Fruit fly (Drosophila melanogaster) whole organism, wandering third instar larva: ENCODE data around the gene Mob3.

Source experiments
- Abd-B ChIP-seq: fragments of >200 bp; optimal IDR thresholded peaks from 2 replicates; lab custom pipeline; 2017; ENCODE audit warnings: missing biosample characterization, missing genetic modification characterization
- CG32264 ChIP-seq: fragments of 200-800 bp; sonication (Bioruptor generic); optimal IDR thresholded peaks from 2 replicates; lab custom pipeline; 2016; ENCODE audit warnings: missing biosample characterization, missing genetic modification characterization
- CG9705 ChIP-seq: fragments of 200-800 bp; sonication (Bioruptor generic); optimal IDR thresholded peaks from 2 replicates; lab custom pipeline; 2018; ENCODE audit warnings: missing biosample characterization, mild to moderate bottlenecking, missing genetic modification characterization
- CrebA ChIP-seq: fragments of 200-800 bp; sonication (Bioruptor generic); optimal IDR thresholded peaks from 2 replicates; lab custom pipeline; 2016; ENCODE audit warnings: missing biosample characterization, mild to moderate bottlenecking, missing genetic modification characterization, borderline replicate concordance
- Dfd ChIP-seq: fragments of >200 bp; optimal IDR thresholded peaks from 2 replicates; lab custom pipeline; 2017; ENCODE audit warnings: missing biosample characterization, missing genetic modification characterization
- Dif ChIP-seq: fragments of 200-275, 200-300 bp; sonication (Bioruptor generic); optimal IDR thresholded peaks from 2 replicates; lab custom pipeline; 2018; ENCODE audit warnings: missing biosample characterization, missing genetic modification characterization; ENCODE audit not compliant: partially characterized antibody
- GATAd ChIP-seq: sonication (Bioruptor generic); optimal IDR thresholded peaks from 2 replicates; lab custom pipeline; 2016; ENCODE audit warnings: missing biosample characterization, missing genetic modification characterization
- HLH106 ChIP-seq: fragments of 200-800 bp; optimal IDR thresholded peaks from 3 replicates; lab custom pipeline; 2019; ENCODE audit warnings: missing biosample characterization, mild to moderate bottlenecking, missing genetic modification characterization, moderate library complexity
- Hnf4 ChIP-seq: fragments of 200-800 bp; sonication (Bioruptor generic); optimal IDR thresholded peaks from 2 replicates; lab custom pipeline; 2016; ENCODE audit warnings: missing biosample characterization, mild to moderate bottlenecking, missing genetic modification characterization
- Hr78 ChIP-seq: fragments of >200 bp; optimal IDR thresholded peaks from 2 replicates; lab custom pipeline; 2017; ENCODE audit warnings: missing biosample characterization, missing genetic modification characterization
- Hr83 ChIP-seq: fragments of 200-300 bp; sonication (Bioruptor generic); optimal IDR thresholded peaks from 2 replicates; lab custom pipeline; 2016; ENCODE audit warnings: missing biosample characterization, mild to moderate bottlenecking, missing genetic modification characterization, moderate library complexity; ENCODE audit not compliant: poor library complexity, severe bottlenecking
- Jra ChIP-seq: sonication (Bioruptor generic); optimal IDR thresholded peaks from 2 replicates; lab custom pipeline; 2016; ENCODE audit warnings: missing biosample characterization, missing genetic modification characterization
- Mio ChIP-seq: sonication (Bioruptor generic); optimal IDR thresholded peaks from 2 replicates; lab custom pipeline; 2016; ENCODE audit warnings: missing biosample characterization, missing genetic modification characterization
- Myc ChIP-seq: fragments of >200 bp; optimal IDR thresholded peaks from 2 replicates; lab custom pipeline; 2017
- N ChIP-seq: fragments of >200 bp; optimal IDR thresholded peaks from 2 replicates; lab custom pipeline; 2018; ENCODE audit warnings: missing biosample characterization, missing external identifiers, missing genetic modification characterization
- OdsH ChIP-seq: fragments of 200-800 bp; sonication (Bioruptor generic); optimal IDR thresholded peaks from 2 replicates; lab custom pipeline; 2016; ENCODE audit warnings: missing biosample characterization, mild to moderate bottlenecking, missing genetic modification characterization
- Rel ChIP-seq, 2 experiments: fragments of 200-800 bp; sonication (Bioruptor generic) in 1 of 2; optimal IDR thresholded peaks; 2 replicates in 1 of 2; 3 replicates in 1 of 2; lab custom pipeline; 2016 to 2019; ENCODE audit warnings: mild to moderate bottlenecking in 2 of 2, missing biosample characterization in 2 of 2, missing genetic modification characterization in 2 of 2, moderate library complexity in 1 of 2
- Vsx2 ChIP-seq: fragments of 200-300, 225-300 bp; sonication (Bioruptor generic); optimal IDR thresholded peaks from 2 replicates; lab custom pipeline; 2018; ENCODE audit warnings: missing biosample characterization, missing genetic modification characterization; ENCODE audit not compliant: partially characterized antibody
- br ChIP-seq: fragments of 200-800 bp; sonication (Bioruptor generic); optimal IDR thresholded peaks from 2 replicates; lab custom pipeline; 2016; ENCODE audit warnings: missing biosample characterization, missing genetic modification characterization
- brk ChIP-seq: fragments of 200-800 bp; sonication (Bioruptor generic); optimal IDR thresholded peaks from 2 replicates; lab custom pipeline; 2016; ENCODE audit warnings: missing biosample characterization, mild to moderate bottlenecking, missing genetic modification characterization
- dl ChIP-seq, 2 experiments: fragments of 175-275, 200-275 bp in 1 of 2; fragments of 200-275 bp in 1 of 2; sonication (Bioruptor generic); optimal IDR thresholded peaks; lab custom pipeline; 2018; ENCODE audit warnings: mild to moderate bottlenecking in 2 of 2, missing biosample characterization in 2 of 2, missing genetic modification characterization in 2 of 2, moderate library complexity in 2 of 2; ENCODE audit not compliant: partially characterized antibody in 2 of 2, insufficient read depth in 1 of 2
- dmrt93B ChIP-seq: fragments of 200-800 bp; sonication (Bioruptor generic); optimal IDR thresholded peaks from 2 replicates; lab custom pipeline; 2018; ENCODE audit warnings: missing biosample characterization, mild to moderate bottlenecking, missing genetic modification characterization
- dsf ChIP-seq: sonication (Bioruptor generic); optimal IDR thresholded peaks from 2 replicates; lab custom pipeline; 2016; ENCODE audit warnings: missing biosample characterization, missing genetic modification characterization, borderline replicate concordance
- ey ChIP-seq: fragments of 200-800 bp; sonication (Bioruptor generic); optimal IDR thresholded peaks from 2 replicates; lab custom pipeline; 2016; ENCODE audit warnings: missing biosample characterization, missing genetic modification characterization
- foxo ChIP-seq, 2 experiments: fragments of 200-800 bp; sonication (Bioruptor generic); optimal IDR thresholded peaks; 2 replicates in 1 of 2; 3 replicates in 1 of 2; lab custom pipeline; 2016 to 2017; ENCODE audit warnings: missing biosample characterization in 2 of 2, missing genetic modification characterization in 2 of 2
- fru ChIP-seq: fragments of 200-800 bp; sonication (Bioruptor generic); optimal IDR thresholded peaks from 3 replicates; lab custom pipeline; 2016; ENCODE audit warnings: missing biosample characterization, mild to moderate bottlenecking, missing genetic modification characterization
- h ChIP-seq: fragments of 200-800 bp; sonication (Bioruptor generic); optimal IDR thresholded peaks from 3 replicates; lab custom pipeline; 2016; ENCODE audit warnings: missing biosample characterization, mild to moderate bottlenecking, missing genetic modification characterization
- jim ChIP-seq: fragments of 175-275, 200-325 bp; sonication (Bioruptor generic); optimal IDR thresholded peaks from 2 replicates; lab custom pipeline; 2016; ENCODE audit warnings: missing biosample characterization, mild to moderate bottlenecking, missing genetic modification characterization
- lola ChIP-seq: fragments of >200 bp; optimal IDR thresholded peaks from 2 replicates; lab custom pipeline; 2017; ENCODE audit warnings: missing biosample characterization, missing genetic modification characterization
- pan ChIP-seq: fragments of >200 bp; optimal IDR thresholded peaks from 2 replicates; lab custom pipeline; 2017
- rgr ChIP-seq: fragments of 200-800 bp; sonication (Bioruptor generic); optimal IDR thresholded peaks from 3 replicates; lab custom pipeline; 2016; ENCODE audit warnings: missing biosample characterization, mild to moderate bottlenecking, missing genetic modification characterization
- sage ChIP-seq: fragments of 200-800 bp; sonication (Bioruptor generic); optimal IDR thresholded peaks from 2 replicates; lab custom pipeline; 2016; ENCODE audit warnings: missing biosample characterization, mild to moderate bottlenecking, missing genetic modification characterization
- sv ChIP-seq: fragments of 200-800 bp; sonication (Bioruptor generic); optimal IDR thresholded peaks from 3 replicates; lab custom pipeline; 2016; ENCODE audit warnings: missing biosample characterization, missing genetic modification characterization
- tai ChIP-seq: sonication (Bioruptor generic); optimal IDR thresholded peaks from 2 replicates; lab custom pipeline; 2016; ENCODE audit warnings: missing biosample characterization, missing genetic modification characterization
- usp ChIP-seq: fragments of >200 bp; optimal IDR thresholded peaks from 2 replicates; lab custom pipeline; 2017; ENCODE audit warnings: missing biosample characterization, missing genetic modification characterization
- woc ChIP-seq: sonication (Bioruptor generic); optimal IDR thresholded peaks from 2 replicates; lab custom pipeline; 2016; ENCODE audit warnings: missing biosample characterization, mild to moderate bottlenecking, missing genetic modification characterization

The Mob3 gene

DNA sequence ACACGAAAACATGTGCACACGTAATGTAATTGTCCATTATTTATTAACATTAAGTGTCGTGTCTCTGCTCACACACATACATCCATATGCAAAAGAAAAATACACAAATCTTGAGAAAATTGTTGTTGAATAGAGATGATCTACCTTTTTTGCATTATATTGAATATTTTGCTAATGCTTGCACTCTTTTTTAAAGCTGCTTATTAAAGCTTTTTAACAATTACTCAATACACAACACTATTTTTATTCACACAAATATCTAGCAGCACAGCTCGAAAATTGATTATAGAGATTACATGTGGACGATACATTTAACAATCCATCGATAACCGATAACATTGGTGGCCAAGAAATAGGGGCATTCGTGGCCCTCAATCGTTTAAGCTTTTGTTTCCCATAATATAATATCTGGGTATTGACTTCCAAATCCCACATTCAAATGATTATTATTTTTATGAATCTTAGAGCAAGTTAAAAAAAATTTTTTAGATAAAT is 27.0 kb downstream of the Mob3 start, which contains the start of gene Ufd4:
Gene Ufd4, minus strand, starts transcription at position 300 of the 495 bp plus-strand sequence.
- peak; percentile 32 for TF ChIP-seq CG9705 (GFP tag; lab: Kevin White, UChicago)
- TF ChIP-seq fru = no peak
- TF ChIP-seq CG32264 (GFP tag; lab: Kevin White, UChicago) = peak; percentile 36
- peak; percentile 44 for TF ChIP-seq sv (GFP tag; lab: Kevin White, UChicago)
- no peak for TF ChIP-seq HLH106 (tag; lab: Kevin White, UChicago)
- peak; percentile 37 for TF ChIP-seq OdsH (GFP tag; lab: Kevin White, UChicago)
- peak; percentile 70 for TF ChIP-seq Hr83

DNA sequence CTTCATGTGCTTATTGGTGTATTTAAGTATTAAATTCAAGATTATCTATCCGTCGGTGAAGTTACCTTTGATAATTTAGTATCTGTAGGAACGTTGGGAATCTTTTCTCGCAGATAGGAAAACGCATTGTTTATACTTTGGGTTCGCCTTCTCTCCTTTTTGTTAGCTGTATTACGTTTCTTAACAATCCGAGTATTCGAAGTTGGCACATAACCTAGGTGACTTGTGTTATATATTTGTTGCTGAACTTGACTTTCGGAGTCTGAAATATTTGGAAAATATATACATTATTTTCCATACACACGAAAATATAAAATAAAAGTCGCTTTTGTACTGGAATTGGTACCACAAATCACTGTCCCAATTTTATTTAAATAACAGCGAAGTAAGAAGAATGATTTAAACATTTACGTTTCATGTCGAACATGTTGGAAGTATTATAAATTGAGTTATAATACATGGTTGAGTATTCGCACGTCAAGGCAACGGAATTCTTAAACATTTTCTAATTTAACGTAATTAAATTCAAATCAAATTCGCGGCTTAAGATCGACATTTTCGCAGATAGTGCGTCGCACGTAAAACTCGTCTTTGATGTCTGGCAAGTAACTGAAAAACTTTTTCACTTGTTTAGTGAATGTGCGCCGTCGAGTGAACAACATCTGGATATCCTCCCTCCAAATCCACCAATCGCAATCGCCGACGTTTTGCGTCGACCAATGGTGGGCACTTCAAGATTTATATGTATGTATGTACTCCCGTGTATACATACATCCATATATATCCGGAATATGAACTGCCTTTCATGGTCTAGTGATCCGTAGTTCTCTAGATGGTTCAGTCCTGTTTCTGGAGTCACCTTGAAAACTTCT is 29.9 kb downstream of the Mob3 start, which contains the start of gene Hand:
Gene Hand, minus strand, starts transcription at position 588 of the 872 bp plus-strand sequence.
- no peak for TF ChIP-seq rgr

DNA sequence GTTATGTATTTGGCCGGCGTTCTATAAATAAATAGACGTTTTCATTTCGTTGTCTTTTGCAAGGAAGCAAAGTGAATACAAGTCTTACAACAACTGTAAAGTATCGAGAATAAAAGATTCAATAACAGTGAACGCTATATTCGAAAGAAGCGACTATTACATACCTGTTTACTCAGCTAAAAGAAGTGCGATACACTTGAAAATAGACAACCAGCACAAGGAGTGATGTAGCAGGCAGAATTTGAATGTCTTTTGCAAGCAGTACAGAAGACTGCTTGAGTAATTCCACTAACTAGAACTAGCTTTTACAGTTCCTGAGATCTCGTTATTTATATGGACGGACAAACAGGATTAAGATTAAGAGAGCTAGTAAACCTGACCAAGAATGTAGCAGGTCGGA is 33.2 kb downstream of the Mob3 start:
- no peak for TF ChIP-seq CG9705 (GFP tag; lab: Kevin White, UChicago)
- TF ChIP-seq jim = no peak
- no peak for TF ChIP-seq dsf (GFP tag; lab: Kevin White, UChicago)
- TF ChIP-seq foxo (GFP tag; optimal IDR thresholded peaks at IDR 0.05; lab: Kevin White, UChicago) = no peak
- no peak for TF ChIP-seq CrebA (GFP tag; lab: Kevin White, UChicago)
- TF ChIP-seq pan (lab: Kevin White, UChicago) = no peak
- no peak for TF ChIP-seq ey (GFP tag; lab: Kevin White, UChicago)
- peak; percentile 33 for TF ChIP-seq N
- TF ChIP-seq Dif = peak; percentile 72
- TF ChIP-seq Hnf4 (GFP tag; lab: Kevin White, UChicago) = no peak
- TF ChIP-seq Hr83 = no peak
- TF ChIP-seq sv (GFP tag; lab: Kevin White, UChicago) = no peak
- no peak for TF ChIP-seq Abd-B (GFP tag; lab: Kevin White, UChicago)
- TF ChIP-seq, all 38 proteins: peak for 2

DNA sequence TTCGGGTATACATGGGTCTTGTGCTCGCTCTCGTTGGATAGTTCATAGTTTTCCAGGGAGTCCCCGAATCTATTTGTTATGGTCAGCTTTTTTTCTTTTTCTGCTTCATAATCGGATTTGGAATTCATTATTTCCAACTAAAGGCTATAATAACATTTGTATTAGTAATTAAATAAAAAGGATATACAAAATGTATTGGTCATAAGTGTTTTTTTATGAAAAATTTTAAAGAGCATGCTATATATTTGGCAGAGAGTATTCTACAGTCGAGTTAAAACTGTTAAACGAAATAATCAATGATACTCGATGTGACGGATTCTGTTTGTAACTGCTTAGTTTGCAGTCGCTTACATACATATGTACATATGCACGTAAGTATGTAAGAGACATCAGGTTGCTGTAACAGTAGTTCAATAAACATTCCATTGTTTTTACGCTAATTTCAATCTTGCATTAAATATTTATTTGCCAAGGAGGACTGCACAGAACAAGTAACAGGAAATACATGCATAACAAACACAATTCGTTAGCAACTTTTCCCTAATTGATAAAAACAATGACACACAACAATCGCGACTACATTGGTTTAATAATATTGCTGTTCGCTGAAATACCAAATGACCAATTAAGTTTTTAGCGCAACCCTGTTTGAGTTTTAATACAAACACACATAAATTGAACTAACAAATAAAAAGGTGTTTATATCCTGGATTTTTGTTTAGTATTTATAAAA is 34.1 kb downstream of the Mob3 start:
- TF ChIP-seq sage (GFP tag; lab: Kevin White, UChicago) = peak; percentile 37
- TF ChIP-seq Dfd = no peak

DNA sequence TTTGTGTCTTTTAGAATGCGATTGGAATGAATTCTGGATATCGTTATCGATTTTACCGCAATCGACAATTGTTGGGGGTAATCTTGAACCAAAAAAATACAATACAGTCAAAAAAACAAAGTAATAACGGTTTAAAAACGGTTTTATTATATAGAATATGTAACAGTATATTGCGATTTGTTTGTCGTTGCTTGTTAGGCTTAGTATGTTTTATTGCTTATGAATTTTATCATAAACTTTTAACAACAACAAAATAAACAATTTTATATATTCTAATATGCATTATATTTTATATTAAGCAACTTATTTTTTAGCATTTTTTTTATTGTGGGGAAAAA is 34.6 kb downstream of the Mob3 start, which contains the start of gene CYLD:
Gene CYLD, minus strand, starts transcription at position 38 of the 338 bp plus-strand sequence.
- TF ChIP-seq usp (GFP tag; lab: Kevin White, UChicago) = no peak
- no peak for TF ChIP-seq Hr83
- no peak for TF ChIP-seq Hr78 (GFP tag; lab: Kevin White, UChicago)
- peak; percentile 50 for TF ChIP-seq OdsH (GFP tag; lab: Kevin White, UChicago)
- TF ChIP-seq rgr = peak; percentile 64
- no peak for TF ChIP-seq pan (lab: Kevin White, UChicago)
- no peak for TF ChIP-seq Dif
- peak; percentile 14 for TF ChIP-seq ey (GFP tag; lab: Kevin White, UChicago)
- no peak for TF ChIP-seq br (GFP tag; lab: Kevin White, UChicago)
- TF ChIP-seq Mio (GFP tag; lab: Kevin White, UChicago) = no peak
- peak; percentile 7 for TF ChIP-seq sage (GFP tag; lab: Kevin White, UChicago)
- TF ChIP-seq tai (GFP tag; lab: Kevin White, UChicago) = no peak
- TF ChIP-seq Abd-B (GFP tag; lab: Kevin White, UChicago) = no peak
- no peak for TF ChIP-seq Dfd
- TF ChIP-seq Rel (GFP tag; optimal IDR thresholded peaks at IDR 0.05; lab: Kevin White, UChicago) = no peak
- no peak for TF ChIP-seq Rel (tag; optimal IDR thresholded peaks at IDR 0.05; lab: Kevin White, UChicago)
- peak in 1 of 2 experiments; percentile 62 for TF ChIP-seq foxo (GFP tag; optimal IDR thresholded peaks at IDR 0.05; lab: Kevin White, UChicago)
- no peak for TF ChIP-seq GATAd (GFP tag; lab: Kevin White, UChicago)
- peak; percentile 60 for TF ChIP-seq HLH106 (tag; lab: Kevin White, UChicago)
- TF ChIP-seq N = no peak
- TF ChIP-seq lola (GFP tag; lab: Kevin White, UChicago) = no peak
- TF ChIP-seq fru = no peak
- TF ChIP-seq dmrt93B (GFP tag; lab: Kevin White, UChicago) = no peak
- no peak for TF ChIP-seq jim
- TF ChIP-seq h (GFP tag; lab: Kevin White, UChicago) = no peak
- no peak for TF ChIP-seq CG32264 (GFP tag; lab: Kevin White, UChicago)
- TF ChIP-seq Vsx2 = no peak
- peak; percentile 56 for TF ChIP-seq Jra (GFP tag; lab: Kevin White, UChicago)
- no peak for TF ChIP-seq Myc (lab: Kevin White, UChicago)
- peak; percentile 68 for TF ChIP-seq brk (GFP tag; lab: Kevin White, UChicago)
- TF ChIP-seq woc (GFP tag; lab: Kevin White, UChicago) = peak; percentile 4
- no peak for TF ChIP-seq dl (GFP tag; optimal IDR thresholded peaks at IDR 0.05; lab: Kevin White, UChicago; ENCODE audit: insufficient read depth in 1 of 2, partially characterized antibody in 2 of 2)
- TF ChIP-seq CG9705 (GFP tag; lab: Kevin White, UChicago) = peak; percentile 34
